Fruit fly (Drosophila melanogaster): ENCODE results near the gene CG9044.

The CG9044 gene

DNA sequence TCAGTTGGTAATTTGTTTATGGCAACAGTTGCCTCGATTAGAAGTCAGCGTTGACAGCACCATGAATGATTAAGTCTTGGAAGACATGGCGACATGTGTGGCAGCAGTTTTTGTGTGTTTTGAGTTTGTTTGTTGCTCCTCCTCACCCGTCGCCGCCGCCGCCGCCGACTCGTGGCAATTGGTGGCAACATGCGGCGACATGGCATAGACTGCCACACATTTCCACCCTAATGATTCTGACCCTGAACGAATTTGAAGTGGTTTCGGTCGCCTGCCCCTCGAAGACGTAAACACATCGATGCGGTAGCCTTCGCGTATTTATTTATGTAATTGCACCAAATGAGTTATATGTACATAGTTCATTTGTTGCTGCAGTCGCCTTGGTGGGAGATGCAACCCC, 46.4 kb upstream of the CG9044 start:
- TF ChIP-seq Dif (GFP tag; optimal IDR thresholded peaks at IDR 0.05; ENCODE audit: partially characterized antibody), result no peak
- no peak for TF ChIP-seq N (GFP tag; optimal IDR thresholded peaks at IDR 0.05)
- no peak for TF ChIP-seq usp (GFP tag; optimal IDR thresholded peaks at IDR 0.05)
- no peak for TF ChIP-seq sage (GFP tag; optimal IDR thresholded peaks at IDR 0.05)
- no peak for TF ChIP-seq tai (GFP tag; optimal IDR thresholded peaks at IDR 0.05)
- no peak for TF ChIP-seq lola (GFP tag; optimal IDR thresholded peaks at IDR 0.05)
- TF ChIP-seq Rel (GFP tag; optimal IDR thresholded peaks at IDR 0.05), result no peak
- TF ChIP-seq Rel (tag; optimal IDR thresholded peaks at IDR 0.05), result no peak
- TF ChIP-seq fru (GFP tag; optimal IDR thresholded peaks at IDR 0.05), result no peak
- no peak for TF ChIP-seq Dfd (GFP tag; optimal IDR thresholded peaks at IDR 0.05)
- TF ChIP-seq Sp1 (GFP tag; optimal IDR thresholded peaks at IDR 0.05), result no peak
- no peak for TF ChIP-seq Hr83 (GFP tag; optimal IDR thresholded peaks at IDR 0.05; ENCODE audit: poor library complexity, severe bottlenecking)
- TF ChIP-seq Myc (optimal IDR thresholded peaks at IDR 0.05), result no peak
- TF ChIP-seq CG9705 (GFP tag; optimal IDR thresholded peaks at IDR 0.05), result no peak
- TF ChIP-seq Jra (GFP tag; optimal IDR thresholded peaks at IDR 0.05), result no peak
- no peak for TF ChIP-seq Abd-B (GFP tag; optimal IDR thresholded peaks at IDR 0.05)
- TF ChIP-seq sv (GFP tag; optimal IDR thresholded peaks at IDR 0.05), result no peak
- TF ChIP-seq Mio (GFP tag; optimal IDR thresholded peaks at IDR 0.05), result no peak
- no peak for TF ChIP-seq Hnf4 (GFP tag; optimal IDR thresholded peaks at IDR 0.05)
- no peak for TF ChIP-seq dsf (GFP tag; optimal IDR thresholded peaks at IDR 0.05; ENCODE audit: borderline replicate concordance)
- TF ChIP-seq br (GFP tag; optimal IDR thresholded peaks at IDR 0.05), result no peak

DNA sequence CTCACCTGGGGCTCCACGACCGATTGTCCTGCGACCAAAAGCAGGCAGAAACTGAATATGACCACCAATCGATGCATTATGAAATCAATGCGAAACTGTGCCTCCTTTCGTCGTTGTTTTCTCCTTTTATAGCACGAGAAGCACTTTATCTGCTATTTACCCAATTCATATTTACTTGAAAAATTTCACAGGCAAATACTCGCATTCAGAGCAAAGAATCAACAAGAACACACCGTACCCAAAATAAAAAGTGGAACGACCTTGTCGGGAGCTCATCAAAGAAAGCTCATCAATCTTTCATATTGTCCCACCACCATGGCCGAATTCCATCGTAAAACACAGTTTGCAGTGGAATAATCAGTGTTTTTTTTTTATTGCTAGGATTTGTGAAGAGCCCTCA, 44.7 kb upstream of the CG9044 start, which contains the start of gene CG9021:
Gene CG9021, minus strand, starts transcription at position 105 of the 400 bp plus-strand sequence.
- TF ChIP-seq sage (GFP tag; optimal IDR thresholded peaks at IDR 0.05) (no peak), dmrt93B (GFP tag; optimal IDR thresholded peaks at IDR 0.05) (peak; percentile 49), dl (GFP tag; optimal IDR thresholded peaks at IDR 0.05; ENCODE audit: insufficient read depth in 1 of 2, partially characterized antibody in 2 of 2) (no peak), CG32264 (GFP tag; optimal IDR thresholded peaks at IDR 0.05) (peak; percentile 32), Dif (GFP tag; optimal IDR thresholded peaks at IDR 0.05; ENCODE audit: partially characterized antibody) (no peak), br (GFP tag; optimal IDR thresholded peaks at IDR 0.05) (peak; percentile 76), Dfd (GFP tag; optimal IDR thresholded peaks at IDR 0.05) (no peak), h (GFP tag; optimal IDR thresholded peaks at IDR 0.05) (peak; percentile 69), CG9705 (GFP tag; optimal IDR thresholded peaks at IDR 0.05) (peak; percentile 63), HLH106 (tag; optimal IDR thresholded peaks at IDR 0.05) (peak; percentile 32), lola (GFP tag; optimal IDR thresholded peaks at IDR 0.05) (no peak), Sp1 (GFP tag; optimal IDR thresholded peaks at IDR 0.05) (peak; percentile 49), tai (GFP tag; optimal IDR thresholded peaks at IDR 0.05) (peak; percentile 87), psq (GFP tag; optimal IDR thresholded peaks at IDR 0.05) (peak; percentile 48), usp (GFP tag; optimal IDR thresholded peaks at IDR 0.05) (no peak), GATAd (GFP tag; optimal IDR thresholded peaks at IDR 0.05) (peak; percentile 27), rgr (GFP tag; optimal IDR thresholded peaks at IDR 0.05) (peak; percentile 76), Jra (GFP tag; optimal IDR thresholded peaks at IDR 0.05) (peak; percentile 51), dsf (GFP tag; optimal IDR thresholded peaks at IDR 0.05; ENCODE audit: borderline replicate concordance) (peak; percentile 54), fru (GFP tag; optimal IDR thresholded peaks at IDR 0.05) (peak; percentile 30), OdsH (GFP tag; optimal IDR thresholded peaks at IDR 0.05) (peak; percentile 71), ey (GFP tag; optimal IDR thresholded peaks at IDR 0.05) (peak; percentile 21), Hnf4 (GFP tag; optimal IDR thresholded peaks at IDR 0.05) (peak; percentile 88), Abd-B (GFP tag; optimal IDR thresholded peaks at IDR 0.05) (no peak), Hr83 (GFP tag; optimal IDR thresholded peaks at IDR 0.05; ENCODE audit: poor library complexity, severe bottlenecking) (peak; percentile 91), brk (GFP tag; optimal IDR thresholded peaks at IDR 0.05) (no peak), foxo (GFP tag; optimal IDR thresholded peaks at IDR 0.05) (peak in 1 of 2 experiments; percentile 52)

DNA sequence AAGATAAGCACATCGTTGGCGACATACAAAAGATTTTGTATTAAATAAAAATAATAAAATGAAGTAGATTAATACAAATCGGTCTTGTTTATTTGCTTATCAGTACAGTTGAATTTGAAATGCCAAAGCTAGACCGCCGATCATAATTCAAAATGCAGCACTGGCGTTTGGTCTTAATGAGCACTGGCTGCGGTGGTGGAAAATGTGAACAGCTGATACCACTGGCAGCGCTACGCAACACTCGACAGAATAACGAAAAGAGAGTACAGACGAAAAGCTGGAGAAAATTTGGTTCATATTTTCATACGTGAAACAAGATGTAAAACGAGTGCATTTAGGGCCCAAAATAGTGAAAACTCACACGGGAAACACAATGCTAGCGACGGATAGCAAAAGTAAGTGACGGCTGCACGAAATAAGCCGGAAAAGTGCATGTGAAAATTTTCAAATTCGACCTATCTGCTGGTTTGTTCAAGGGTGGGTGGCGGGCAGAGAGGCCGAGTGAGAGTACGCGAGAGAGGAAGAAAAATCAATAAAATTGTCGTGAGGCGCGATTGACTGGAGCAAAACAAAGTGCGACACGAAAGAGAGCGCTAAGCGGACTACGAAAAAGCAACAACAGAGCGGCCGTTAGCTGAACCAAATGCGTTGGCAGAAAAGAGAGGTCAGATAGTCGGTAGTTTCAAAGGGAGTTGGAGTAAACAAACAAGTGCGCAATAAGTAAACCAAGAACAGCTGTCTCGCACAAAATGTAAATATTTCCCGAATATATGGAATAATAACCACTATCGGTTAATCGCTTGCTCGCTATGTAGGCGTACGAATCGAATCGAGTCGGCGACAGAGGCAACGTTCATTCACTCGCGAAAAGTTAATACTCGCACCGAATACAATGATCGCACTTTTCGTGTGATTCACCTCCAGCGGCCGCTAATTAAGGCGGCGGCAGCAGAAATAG, 42.1 kb upstream of the CG9044 start, which contains the start of gene bchs:
Gene bchs, plus strand, starts transcription at position 277 of the 958 bp plus-strand sequence.
- peak; percentile 78 for TF ChIP-seq CrebA (GFP tag; optimal IDR thresholded peaks at IDR 0.05; ENCODE audit: borderline replicate concordance)
- no peak for TF ChIP-seq dsf (GFP tag; optimal IDR thresholded peaks at IDR 0.05; ENCODE audit: borderline replicate concordance)
- peak; percentile 86 for TF ChIP-seq rgr (GFP tag; optimal IDR thresholded peaks at IDR 0.05)
- TF ChIP-seq Abd-B (GFP tag; optimal IDR thresholded peaks at IDR 0.05), result no peak
- TF ChIP-seq Jra (GFP tag; optimal IDR thresholded peaks at IDR 0.05), result no peak
- TF ChIP-seq tai (GFP tag; optimal IDR thresholded peaks at IDR 0.05), result no peak
- no peak for TF ChIP-seq N (GFP tag; optimal IDR thresholded peaks at IDR 0.05)
- TF ChIP-seq Vsx2 (GFP tag; optimal IDR thresholded peaks at IDR 0.05; ENCODE audit: partially characterized antibody), result no peak
- no peak for TF ChIP-seq Rel (GFP tag; optimal IDR thresholded peaks at IDR 0.05)
- peak; percentile 97 for TF ChIP-seq Rel (tag; optimal IDR thresholded peaks at IDR 0.05)
- peak; percentile 56 for TF ChIP-seq sv (GFP tag; optimal IDR thresholded peaks at IDR 0.05)
- peak; percentile 6 for TF ChIP-seq Hnf4 (GFP tag; optimal IDR thresholded peaks at IDR 0.05)
- TF ChIP-seq dmrt93B (GFP tag; optimal IDR thresholded peaks at IDR 0.05), result no peak
- TF ChIP-seq Myc (optimal IDR thresholded peaks at IDR 0.05), result peak; percentile 39
- TF ChIP-seq jim (GFP tag; optimal IDR thresholded peaks at IDR 0.05), result no peak
- TF ChIP-seq br (GFP tag; optimal IDR thresholded peaks at IDR 0.05), result peak; percentile 67
- no peak for TF ChIP-seq woc (GFP tag; optimal IDR thresholded peaks at IDR 0.05)
- TF ChIP-seq Hr83 (GFP tag; optimal IDR thresholded peaks at IDR 0.05; ENCODE audit: poor library complexity, severe bottlenecking), result peak; percentile 98
- peak in 1 of 2 experiments; percentile 14 for TF ChIP-seq foxo (GFP tag; optimal IDR thresholded peaks at IDR 0.05)
- TF ChIP-seq sage (GFP tag; optimal IDR thresholded peaks at IDR 0.05), result peak; percentile 5
- TF ChIP-seq h (GFP tag; optimal IDR thresholded peaks at IDR 0.05), result peak; percentile 87
- TF ChIP-seq lola (GFP tag; optimal IDR thresholded peaks at IDR 0.05), result no peak
- no peak for TF ChIP-seq Dfd (GFP tag; optimal IDR thresholded peaks at IDR 0.05)
- no peak for TF ChIP-seq fru (GFP tag; optimal IDR thresholded peaks at IDR 0.05)
- no peak for TF ChIP-seq usp (GFP tag; optimal IDR thresholded peaks at IDR 0.05)
- TF ChIP-seq Sp1 (GFP tag; optimal IDR thresholded peaks at IDR 0.05), result peak; percentile 53
- no peak for TF ChIP-seq Mio (GFP tag; optimal IDR thresholded peaks at IDR 0.05)
- peak; percentile 21 for TF ChIP-seq Dif (GFP tag; optimal IDR thresholded peaks at IDR 0.05; ENCODE audit: partially characterized antibody)
- no peak for TF ChIP-seq Hr78 (GFP tag; optimal IDR thresholded peaks at IDR 0.05)

Data from whole organism, wandering third instar larva.